Worm (Caenorhabditis elegans): Measurements from ENCODE around the gene gei-15.

DNA sequence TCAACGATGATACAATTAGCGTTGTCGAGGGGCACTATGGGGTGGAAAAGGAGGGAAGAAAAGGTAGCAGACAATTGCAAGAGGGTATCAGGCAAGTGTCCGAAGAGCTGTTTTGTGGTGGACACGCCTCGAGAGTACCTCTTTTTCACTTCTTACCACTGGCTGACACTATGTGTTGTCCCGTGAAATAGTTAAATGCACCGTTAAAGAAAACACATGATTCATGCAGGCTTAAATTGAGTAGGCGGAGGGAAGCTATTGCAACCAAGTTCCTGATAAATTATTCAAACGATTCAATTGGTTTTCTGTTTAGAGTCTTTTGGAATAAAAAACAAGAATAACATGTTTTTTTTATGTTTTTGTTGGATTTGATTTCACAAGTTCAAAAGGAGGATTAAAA, 45.1 kb downstream of the gei-15 start, which contains the start of gene irk-1:
- TF ChIP-seq elt-1 (tag; optimal IDR thresholded peaks at IDR 0.05; ENCODE audit: borderline replicate concordance, insufficient read depth) (no peak), mep-1 (tag; optimal IDR thresholded peaks at IDR 0.05) (no peak), lsy-2 (tag; optimal IDR thresholded peaks at IDR 0.05) (no peak), unc-39 (tag; optimal IDR thresholded peaks at IDR 0.05) (no peak), zip-8 (tag; optimal IDR thresholded peaks at IDR 0.05) (no peak), nhr-237 (tag; optimal IDR thresholded peaks at IDR 0.05) (no peak), nhr-28 (tag; optimal IDR thresholded peaks at IDR 0.05) (no peak), unc-120 (tag; optimal IDR thresholded peaks at IDR 0.05; ENCODE audit: poor library complexity, severe bottlenecking) (no peak), lin-13 (tag; optimal IDR thresholded peaks at IDR 0.05) (no peak), mab-5 (tag; optimal IDR thresholded peaks at IDR 0.05) (no peak)

Data from whole organism, mixed stage, embryonic.